Worm (Caenorhabditis elegans) whole organism, early embryonic: ENCODE data around the gene nas-39.

Experiments
- B0310.2 ChIP-seq: sonication (generic microtip); optimal IDR thresholded peaks from 2 replicates; lab custom pipeline; 2016; ENCODE audit warnings: mild to moderate bottlenecking, missing genetic modification characterization, missing compliant biosample characterization
- F13C5.2 ChIP-seq: sonication (generic microtip); optimal IDR thresholded peaks from 2 replicates; lab custom pipeline; 2017; ENCODE audit warnings: mild to moderate bottlenecking, missing genetic modification characterization, inconsistent platforms, missing compliant biosample characterization
- aly-1 ChIP-seq: sonication (generic microtip); optimal IDR thresholded peaks from 2 replicates; lab custom pipeline; 2016; ENCODE audit warnings: missing genetic modification characterization, missing compliant biosample characterization
- ama-1 ChIP-seq: fragments of 150-350 bp; optimal IDR thresholded peaks from 2 replicates; lab custom pipeline; 2014
- ceh-36 ChIP-seq: sonication (generic microtip); optimal IDR thresholded peaks from 2 replicates; lab custom pipeline; 2016; ENCODE audit warnings: missing genetic modification characterization, inconsistent platforms, missing compliant biosample characterization
- scrt-1 ChIP-seq: fragments of 200-800 bp; sonication (Bioruptor generic); IDR thresholded peaks from 2 replicates; pipeline ENCODE4 v1.3.6; 2022; ENCODE audit warnings: missing genetic modification characterization, missing compliant biosample characterization
- tbx-11 ChIP-seq: fragments of 200-800 bp; sonication (Bioruptor generic); IDR thresholded peaks from 2 replicates; pipeline ENCODE4 v1.3.6; 2022; ENCODE audit warnings: missing genetic modification characterization, missing compliant biosample characterization
- tbx-37 ChIP-seq: fragments of 200-800 bp; sonication (Bioruptor generic); conservative IDR thresholded peaks from 2 replicates; pipeline ENCODE4 v1.3.6; 2022; ENCODE audit warnings: missing genetic modification reagents, missing genetic modification characterization, missing compliant biosample characterization

ce11 chrX:16518771-16519170 lies 62.0 kb downstream of the nas-39 start:
- TF ChIP-seq B0310.2 (tag; lab: Kevin White, UChicago) = no peak
- no peak for TF ChIP-seq aly-1 (tag; lab: Kevin White, UChicago)
- no peak for TF ChIP-seq ama-1
- no peak for TF ChIP-seq scrt-1 (GFP tag; lab: Robert Waterston, UW)
- no peak for TF ChIP-seq F13C5.2 (tag; lab: Kevin White, UChicago)
- TF ChIP-seq ceh-36 (tag; lab: Kevin White, UChicago) = no peak
- TF ChIP-seq tbx-11 = no peak
- no peak for TF ChIP-seq tbx-37 (GFP tag; lab: Robert Waterston, UW)
